Worm (Caenorhabditis elegans): ENCODE data around the gene msp-55.
A peak's percentile ranks its signal among the peaks of the same experiment; 100 is the strongest.

The msp-55 gene

DNA sequence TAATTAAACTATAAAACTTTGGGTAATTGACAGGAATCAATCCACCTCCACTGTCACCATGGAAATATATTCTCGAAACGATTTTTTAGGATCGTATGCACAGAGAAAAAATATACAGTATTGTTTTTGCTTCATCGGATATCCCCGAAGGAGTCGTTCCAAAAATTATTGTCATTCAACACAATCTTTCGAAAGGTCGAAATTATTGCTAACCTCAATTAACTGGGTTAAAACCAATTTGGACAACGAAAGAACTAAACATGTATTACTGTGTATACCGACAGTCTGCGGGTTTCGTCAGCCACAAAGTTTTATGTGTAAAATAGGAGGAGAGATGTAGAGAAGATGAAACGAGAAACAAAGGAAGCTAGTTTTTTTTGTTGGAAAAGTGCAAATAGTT lies 7.5 kb upstream of the msp-55 start (continued):
- no peak for TF ChIP-seq ceh-100 (GFP tag; IDR thresholded peaks at IDR 0.05)
- TF ChIP-seq lsy-27 (tag; optimal IDR thresholded peaks at IDR 0.05; ENCODE audit: borderline replicate concordance, insufficient read depth) = no peak
- no peak for TF ChIP-seq C06A6.2 (GFP tag; conservative IDR thresholded peaks at IDR 0.05)
- no peak for TF ChIP-seq mxl-1 (tag; optimal IDR thresholded peaks at IDR 0.05)
- no peak for TF ChIP-seq ceh-58 (GFP tag; IDR thresholded peaks at IDR 0.05)
- TF ChIP-seq efl-1 (GFP tag; optimal IDR thresholded peaks at IDR 0.05) = no peak
- peak; percentile 65; the same call in 1 of the 2 replicates for TF ChIP-seq pbrm-1 (GFP tag; IDR thresholded peaks at IDR 0.05)
- 0 out of 2 replicates have a peak, but pooled peaks have one; percentile 60 for TF ChIP-seq Y56A3A.18 (GFP tag; IDR thresholded peaks at IDR 0.05)
- TF ChIP-seq F10E7.11 (tag; optimal IDR thresholded peaks at IDR 0.05) = no peak
- no peak for TF ChIP-seq attf-5 (GFP tag; optimal IDR thresholded peaks at IDR 0.05)
- TF ChIP-seq ztf-25 (GFP tag; IDR thresholded peaks at IDR 0.05) = no peak
- TF ChIP-seq nhr-179 (tag; optimal IDR thresholded peaks at IDR 0.05) = no peak
- TF ChIP-seq mcd-1 (GFP tag; IDR thresholded peaks at IDR 0.05) = no peak
- no peak for TF ChIP-seq nhr-80 (tag; optimal IDR thresholded peaks at IDR 0.05)
- TF ChIP-seq sea-2 (GFP tag; IDR thresholded peaks at IDR 0.05) = no peak
- TF ChIP-seq zim-3 (tag; optimal IDR thresholded peaks at IDR 0.05) = no peak
- no peak for TF ChIP-seq unc-62 (GFP tag; optimal IDR thresholded peaks at IDR 0.05)
- peak; percentile 75 for TF ChIP-seq hmg-1.2 (GFP tag; IDR thresholded peaks at IDR 0.05)
- TF ChIP-seq ceh-91 (GFP tag; IDR thresholded peaks at IDR 0.05) = 0 out of 2 replicates have a peak, but pooled peaks have one; percentile 30
- no peak for TF ChIP-seq T26A5.8 (tag; optimal IDR thresholded peaks at IDR 0.05)
- no peak for TF ChIP-seq unc-130 (GFP tag; optimal IDR thresholded peaks at IDR 0.05)
- peak; percentile 76 for TF ChIP-seq tbp1 (GFP tag; optimal IDR thresholded peaks at IDR 0.05)
- peak; percentile 50; the same call in 1 of the 2 replicates for TF ChIP-seq hsf-1 (GFP tag; IDR thresholded peaks at IDR 0.05)
- no peak for TF ChIP-seq rpc-1 (optimal IDR thresholded peaks at IDR 0.05)
- TF ChIP-seq rpc-1 (tag; optimal IDR thresholded peaks at IDR 0.05) = no peak
- TF ChIP-seq lin-40 (tag; optimal IDR thresholded peaks at IDR 0.05) = no peak
- TF ChIP-seq snpc-1.1 (tag; optimal IDR thresholded peaks at IDR 0.05; ENCODE audit: insufficient read depth) = peak; percentile 93
- no peak for TF ChIP-seq F55B11.4 (tag; optimal IDR thresholded peaks at IDR 0.05; ENCODE audit: borderline replicate concordance, insufficient read depth)
- TF ChIP-seq aptf-3 (GFP tag; IDR thresholded peaks at IDR 0.05) = no peak
- TF ChIP-seq nfya-2 (GFP tag; IDR thresholded peaks at IDR 0.05) = no peak
- TF ChIP-seq snpc-3.4 (tag; optimal IDR thresholded peaks at IDR 0.05) = peak; percentile 57
- TF ChIP-seq somi-1 (GFP tag; optimal IDR thresholded peaks at IDR 0.05) = no peak
- peak; percentile 47; the same call in 1 of the 2 replicates for TF ChIP-seq F39B2.1 (GFP tag; IDR thresholded peaks at IDR 0.05)
- no peak for TF ChIP-seq F57A8.1 (GFP tag; optimal IDR thresholded peaks at IDR 0.05)
- TF ChIP-seq fkh-3 (tag; optimal IDR thresholded peaks at IDR 0.05) = no peak
- no peak for TF ChIP-seq nhr-27 (tag; optimal IDR thresholded peaks at IDR 0.05)
- TF ChIP-seq ztf-22 (GFP tag; optimal IDR thresholded peaks at IDR 0.05) = no peak
- peak; percentile 29 for TF ChIP-seq lsl-1 (GFP tag; optimal IDR thresholded peaks at IDR 0.05)
- no peak for TF ChIP-seq ceh-27 (GFP tag; optimal IDR thresholded peaks at IDR 0.05)
- TF ChIP-seq Y95B8A.8 (GFP tag; IDR thresholded peaks at IDR 0.05) = no peak
- no peak for TF ChIP-seq xnd-1 (tag; optimal IDR thresholded peaks at IDR 0.05)
- no peak for TF ChIP-seq sptf-2 (GFP tag; optimal IDR thresholded peaks at IDR 0.05)
- no peak for TF ChIP-seq athp-1 (tag; optimal IDR thresholded peaks at IDR 0.05)
- no peak for TF ChIP-seq ccch-3 (GFP tag; optimal IDR thresholded peaks at IDR 0.05)
- TF ChIP-seq snpc-4 (GFP tag; optimal IDR thresholded peaks at IDR 0.05) = peak; percentile 94
- TF ChIP-seq snpc-4 (tag; optimal IDR thresholded peaks at IDR 0.05) = peak; percentile 95 to 98 (median 96)
- no peak for TF ChIP-seq ztf-6 (GFP tag; IDR thresholded peaks at IDR 0.05)
- no peak for TF ChIP-seq C17E4.6 (GFP tag; IDR thresholded peaks at IDR 0.05)
- peak; percentile 83 for TF ChIP-seq snpc-1.3 (tag; optimal IDR thresholded peaks at IDR 0.05; ENCODE audit: insufficient read depth)

All from whole organism, young adult.